Worm (Caenorhabditis elegans) whole organism, L4 larva: Measurements from ENCODE around the gene nas-19.
A peak's percentile ranks its signal among the peaks of the same experiment; 100 is the strongest.

ENCODE experiments used
- Y105C5A.15 ChIP-seq: fragments of 200-800 bp; sonication (Bioruptor generic); IDR thresholded peaks from 2 replicates; pipeline ENCODE4 v1.3.6; 2022; ENCODE audit warnings: missing genetic modification characterization, missing compliant biosample characterization
- Y75B8A.6 ChIP-seq: fragments of 200-800 bp; sonication (Bioruptor generic); IDR thresholded peaks from 2 replicates; pipeline ENCODE4 v1.3.6; 2022; ENCODE audit warnings: missing genetic modification reagents, missing genetic modification characterization, missing compliant biosample characterization
- ZK546.5 ChIP-seq, 2 experiments: sonication (generic microtip); optimal IDR thresholded peaks; 2 replicates each; lab custom pipeline; 2017; ENCODE audit warnings: missing biosample characterization in 2 of 2, missing genetic modification characterization in 2 of 2
- aha-1 ChIP-seq: fragments of 150-350 bp; peaks from one replicate; lab custom pipeline; 2014; ENCODE audit warnings: missing biosample characterization, missing genetic modification characterization
- attf-4 ChIP-seq: sonication (generic microtip); optimal IDR thresholded peaks from 3 replicates; lab custom pipeline; 2017; ENCODE audit warnings: missing biosample characterization, missing genetic modification characterization
- ces-1 ChIP-seq: fragments of 150-350 bp; sonication (generic microtip); optimal IDR thresholded peaks from 4 replicates; lab custom pipeline; 2014; ENCODE audit warnings: missing biosample characterization, missing genetic modification reagents, missing genetic modification characterization
- daf-19 ChIP-seq: fragments of 200-800 bp; sonication (Bioruptor generic); conservative IDR thresholded peaks from 2 replicates; pipeline ENCODE4 v1.3.6; 2022; ENCODE audit warnings: missing genetic modification characterization, missing compliant biosample characterization
- egl-43 ChIP-seq: fragments of 200-800 bp; sonication (Bioruptor generic); IDR thresholded peaks from 2 replicates; pipeline ENCODE4 v1.3.6; 2022; ENCODE audit warnings: missing genetic modification reagents, missing genetic modification characterization, missing compliant biosample characterization
- fkh-10 ChIP-seq: fragments of 150-350 bp; optimal IDR thresholded peaks from 2 replicates; lab custom pipeline; 2014; ENCODE audit warnings: missing biosample characterization, missing genetic modification reagents, missing genetic modification characterization
- lin-39 ChIP-seq: fragments of 150-350 bp; optimal IDR thresholded peaks from 2 replicates; lab custom pipeline; 2014; ENCODE audit warnings: missing biosample characterization, missing genetic modification reagents, missing genetic modification characterization
- lsy-2 ChIP-seq, 2 experiments: fragments of 150-350 bp in 1 of 2; sonication (generic microtip) in 1 of 2; optimal IDR thresholded peaks; 2 replicates each; lab custom pipeline; 2014 to 2017; ENCODE audit warnings: missing biosample characterization in 2 of 2, missing genetic modification characterization in 2 of 2
- nhr-76 ChIP-seq: fragments of 150-350 bp; optimal IDR thresholded peaks from 2 replicates; lab custom pipeline; 2014; ENCODE audit warnings: missing biosample characterization, missing genetic modification characterization
- pqm-1 ChIP-seq: sonication (generic microtip); optimal IDR thresholded peaks from 2 replicates; lab custom pipeline; 2017; ENCODE audit warnings: missing biosample characterization, missing genetic modification characterization
- sdz-12 ChIP-seq: fragments of 200-800 bp; sonication (Bioruptor generic); optimal IDR thresholded peaks from 2 replicates; lab custom pipeline; 2018; ENCODE audit warnings: mild to moderate bottlenecking, missing genetic modification characterization, missing compliant biosample characterization
- snpc-1.2 ChIP-seq: fragments of 200-800 bp; sonication (Bioruptor generic); IDR thresholded peaks from 2 replicates; pipeline ENCODE4 v1.3.6; 2022; ENCODE audit warnings: missing genetic modification reagents, missing genetic modification characterization, missing compliant biosample characterization
- spr-1 ChIP-seq: sonication (generic microtip); optimal IDR thresholded peaks from 2 replicates; lab custom pipeline; 2016; ENCODE audit warnings: mild to moderate bottlenecking, missing genetic modification characterization, missing compliant biosample characterization
- unc-130 ChIP-seq: sonication (generic microtip); optimal IDR thresholded peaks from 2 replicates; lab custom pipeline; 2016; ENCODE audit warnings: missing genetic modification reagents, missing genetic modification characterization, missing compliant biosample characterization
- unc-62 ChIP-seq, 3 experiments: fragments of 150-350 bp in 1 of 3; sonication (generic microtip); optimal IDR thresholded peaks in 2 of 3; peaks in 1 of 3; 1 replicate in 1 of 3; 2 replicates in 2 of 3; lab custom pipeline; 2014 to 2017; ENCODE audit warnings: missing biosample characterization in 3 of 3, missing genetic modification characterization in 3 of 3, missing genetic modification reagents in 3 of 3, missing genotype in 1 of 3
- ztf-7 ChIP-seq: fragments of 150-350 bp; optimal IDR thresholded peaks from 2 replicates; lab custom pipeline; 2014; ENCODE audit warnings: missing biosample characterization, missing genetic modification characterization

Gene nas-19

DNA sequence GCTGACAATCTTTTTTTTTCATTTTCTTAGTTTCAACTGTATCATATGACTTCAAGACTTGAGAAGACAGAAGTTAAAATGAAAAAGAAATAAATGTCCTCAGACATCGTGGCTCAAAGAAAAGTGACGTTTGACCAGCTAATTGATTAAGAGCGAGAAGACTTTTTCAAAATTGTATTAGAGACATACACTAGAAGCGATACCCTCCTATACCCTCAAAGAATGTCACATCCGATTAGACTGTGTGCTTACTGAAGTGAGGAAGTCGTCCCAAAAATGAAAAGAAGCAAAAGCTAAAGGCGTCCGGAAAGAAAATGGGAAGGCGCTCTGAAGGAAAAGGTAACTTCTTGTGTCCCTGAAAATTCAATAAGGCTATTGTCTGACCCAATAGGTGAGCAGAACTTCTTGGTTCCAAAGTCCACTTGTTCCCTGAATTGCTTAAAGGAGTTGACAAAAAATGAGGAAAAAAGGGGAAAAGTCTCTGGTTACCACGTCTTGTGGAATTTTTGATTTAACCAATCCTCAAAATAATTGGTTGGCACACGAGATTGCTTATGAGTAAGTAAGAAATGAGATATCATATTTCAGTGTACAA, 30.1 kb downstream of the nas-19 start:
- peak; percentile 91 for TF ChIP-seq aha-1 (tag; lab: Kevin White, UChicago)
- no peak for TF ChIP-seq Y105C5A.15 (GFP tag; lab: Robert Waterston, UW)
- TF ChIP-seq, all 104 proteins: peak for 1

DNA sequence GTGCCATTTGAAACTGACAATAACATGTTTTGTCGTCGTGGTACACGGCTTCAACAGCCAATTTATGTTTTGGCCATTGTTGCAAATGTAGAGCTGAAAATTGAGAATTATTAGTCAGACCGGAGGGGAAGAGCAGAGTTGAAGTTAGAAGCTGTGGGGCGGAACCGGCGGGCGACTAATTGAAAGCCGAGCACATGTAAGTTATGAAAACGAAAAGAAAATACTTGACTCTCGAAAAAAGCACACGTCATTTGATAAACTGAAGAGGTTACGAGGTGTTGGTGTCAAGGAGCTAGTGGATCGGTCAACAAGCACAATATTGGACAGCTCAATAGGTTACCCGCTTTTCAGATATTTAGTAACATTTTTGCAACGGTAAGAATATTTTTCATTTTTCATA, 36.4 kb downstream of the nas-19 start, which contains the start of gene dop-5:
dop-5 (minus strand) TSS at position 101 of the 400 bp plus-strand sequence.
- TF ChIP-seq aha-1 (tag; lab: Kevin White, UChicago), result peak; percentile 75
- TF ChIP-seq attf-4 (tag; lab: Kevin White, UChicago), result no peak
- TF ChIP-seq, all 104 proteins: peak for 1

DNA sequence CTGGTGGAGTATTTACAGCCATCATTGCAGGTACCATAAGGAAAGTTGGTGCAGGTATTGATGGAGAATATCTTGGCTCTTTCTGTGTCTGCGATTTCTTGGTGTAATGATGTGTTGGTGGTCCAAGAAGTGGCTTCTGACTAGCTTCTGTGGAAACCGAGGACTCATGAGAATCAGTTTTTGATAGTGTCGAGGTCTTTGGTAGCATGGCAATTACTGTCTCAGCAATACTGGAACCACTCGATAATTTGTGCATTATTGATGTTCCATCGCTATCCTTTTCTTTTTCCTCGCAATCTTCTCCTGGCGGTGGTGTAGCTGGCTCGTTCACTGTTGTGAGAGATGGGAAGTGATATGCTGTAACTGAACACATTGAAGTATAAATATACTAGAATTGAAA, 38.9 kb downstream of the nas-19 start:
- TF ChIP-seq aha-1 (tag; lab: Kevin White, UChicago) (peak; percentile 92), sdz-12 (GFP tag; lab: Kevin White, UChicago) (no peak), unc-62 (GFP tag; optimal IDR thresholded peaks at IDR 0.05 in 1 of 2; lab: Kevin White, UChicago) (peak in 1 of 2 experiments; percentile 57), unc-62 (tag; optimal IDR thresholded peaks at IDR 0.05; lab: Kevin White, UChicago) (no peak)

ce11 chrV:11354264-11354663, 48.2 kb downstream of the nas-19 start:
- TF ChIP-seq lin-39 (tag; lab: Kevin White, UChicago) (no peak), ces-1 (peak; percentile 75)

- TF ChIP-seq Y75B8A.6 (GFP tag; lab: Robert Waterston, UW) (no peak), sdz-12 (GFP tag; lab: Kevin White, UChicago) (no peak), pqm-1 (no peak), snpc-1.2 (GFP tag; lab: Robert Waterston, UW) (no peak), nhr-76 (tag; lab: Kevin White, UChicago) (no peak), unc-130 (GFP tag; lab: Kevin White, UChicago) (no peak), egl-43 (GFP tag; lab: Robert Waterston, UW) (no peak), ces-1 (no peak), daf-19 (no peak), lin-39 (tag; lab: Kevin White, UChicago) (no peak), Y105C5A.15 (GFP tag; lab: Robert Waterston, UW) (no peak), ZK546.5 (tag; optimal IDR thresholded peaks at IDR 0.05; lab: Kevin White, UChicago) (no peak), ztf-7 (no peak)
These were observed 49.6 kb downstream of the nas-19 start, which contains the start of gene npr-25 for ce11 chrV:11352893-11353292. Gene npr-25 (minus strand): TSS chrV:11352993.

DNA sequence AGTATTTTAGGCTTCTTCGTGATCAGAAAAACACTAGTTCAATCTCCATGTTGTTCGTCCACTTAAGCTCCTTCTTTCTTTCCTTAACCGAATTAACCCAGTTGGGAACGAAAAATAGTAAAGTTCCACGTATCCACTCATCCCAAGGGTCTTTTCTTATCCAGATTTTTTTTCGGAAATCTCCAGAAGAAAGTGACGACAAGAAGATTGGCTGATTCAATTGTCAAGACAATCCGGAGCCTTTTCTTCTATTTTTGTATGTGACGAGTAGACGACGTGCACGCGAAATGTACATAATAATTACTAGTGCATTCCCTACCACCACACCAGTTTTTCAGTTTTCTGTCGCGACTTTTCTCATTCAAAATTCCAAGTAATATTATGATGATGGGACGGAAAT, 51.2 kb downstream of the nas-19 start:
- TF ChIP-seq spr-1 (tag; lab: Kevin White, UChicago) (no peak), fkh-10 (peak; percentile 65), ces-1 (peak; percentile 77), lsy-2 (tag; optimal IDR thresholded peaks at IDR 0.05; lab: Kevin White, UChicago) (peak in 1 of 2 experiments; percentile 6)
